Worm (Caenorhabditis elegans): ENCODE measurements around the gene C29F7.1.

DNA sequence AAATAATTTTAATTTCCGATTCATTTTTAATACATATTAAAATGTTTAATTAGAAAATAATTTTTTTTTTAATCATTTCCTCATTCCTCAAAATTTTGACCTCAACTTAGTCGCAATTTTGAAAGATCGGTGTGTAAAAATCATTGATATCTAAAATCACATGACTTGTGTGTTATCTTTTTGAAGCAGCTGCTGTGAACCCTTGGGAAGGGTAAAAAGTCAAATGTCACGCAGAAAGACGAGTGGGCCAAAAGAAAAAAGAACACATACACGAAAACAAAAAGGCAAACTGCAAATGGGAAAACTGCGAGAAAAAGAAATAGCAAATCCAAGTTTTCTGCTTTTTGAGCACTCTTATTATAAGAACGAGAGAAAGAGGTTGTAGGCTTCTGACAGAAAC, 26.5 kb upstream of the C29F7.1 start:
- TF ChIP-seq hlh-30 (tag; optimal IDR thresholded peaks at IDR 0.05; ENCODE audit: insufficient read depth) (peak; percentile 81), lin-29 (GFP tag; IDR thresholded peaks at IDR 0.05) (no peak), mep-1 (tag; optimal IDR thresholded peaks at IDR 0.05) (no peak), T26A8.4 (GFP tag; IDR thresholded peaks at IDR 0.05) (no peak), snpc-4 (tag; optimal IDR thresholded peaks at IDR 0.05) (no peak), R02D3.7 (tag; optimal IDR thresholded peaks at IDR 0.05) (no peak), mdl-1 (tag; optimal IDR thresholded peaks at IDR 0.05) (no peak), aha-1 (tag) (no peak), rbr-2 (tag; optimal IDR thresholded peaks at IDR 0.05) (no peak), lin-15B (tag; optimal IDR thresholded peaks at IDR 0.05) (no peak), lir-3 (tag; optimal IDR thresholded peaks at IDR 0.05) (no peak), ama-1 (optimal IDR thresholded peaks at IDR 0.05) (no peak)
